Worm (Caenorhabditis elegans): ENCODE results near the gene T05H10.4.

DNA sequence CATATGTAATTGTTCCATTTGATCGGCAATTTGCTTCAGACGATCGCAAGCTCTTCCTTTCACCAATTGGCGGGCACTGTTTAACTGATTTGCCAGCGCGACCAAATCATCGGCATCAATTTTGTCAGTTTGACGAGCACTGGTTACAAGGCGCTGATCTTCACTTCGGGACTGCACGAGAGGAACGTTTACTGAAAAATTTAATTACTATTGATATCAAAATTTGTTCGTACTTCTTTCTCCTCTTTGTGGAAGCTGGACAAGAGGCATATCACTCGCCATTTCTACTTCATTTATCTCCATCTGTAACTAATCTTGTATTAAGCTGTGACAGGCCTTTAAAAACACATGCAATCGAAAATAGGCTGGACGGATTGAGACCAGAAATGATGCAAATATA, 15.1 kb upstream of the T05H10.4 start, which contains the start of gene C08B11.9:
- TF ChIP-seq sptf-1 (tag; optimal IDR thresholded peaks at IDR 0.05) (no peak), mdl-1 (tag; optimal IDR thresholded peaks at IDR 0.05) (no peak), jun-1 (tag; optimal IDR thresholded peaks at IDR 0.05) (no peak), ztf-11 (tag; optimal IDR thresholded peaks at IDR 0.05) (no peak), unc-98 (GFP tag; IDR thresholded peaks at IDR 0.05) (no peak), fos-1 (tag; optimal IDR thresholded peaks at IDR 0.05) (no peak), lin-35 (GFP tag; optimal IDR thresholded peaks at IDR 0.05) (no peak), lsy-2 (tag; optimal IDR thresholded peaks at IDR 0.05) (no peak)

Measured in whole organism, L1 larva.